Fruit fly (Drosophila melanogaster) whole organism, wandering third instar larva: ENCODE results near the gene ND-13A.
A peak's percentile ranks its signal among the peaks of the same experiment; 100 is the strongest.

Experiments used
- CG32264 ChIP-seq: fragments of 200-800 bp; sonication (Bioruptor generic); optimal IDR thresholded peaks from 2 replicates; lab custom pipeline; 2016; ENCODE audit warnings: missing biosample characterization, missing genetic modification characterization
- CrebA ChIP-seq: fragments of 200-800 bp; sonication (Bioruptor generic); optimal IDR thresholded peaks from 2 replicates; lab custom pipeline; 2016; ENCODE audit warnings: missing biosample characterization, mild to moderate bottlenecking, missing genetic modification characterization, borderline replicate concordance
- GATAd ChIP-seq: sonication (Bioruptor generic); optimal IDR thresholded peaks from 2 replicates; lab custom pipeline; 2016; ENCODE audit warnings: missing biosample characterization, missing genetic modification characterization
- Hnf4 ChIP-seq: fragments of 200-800 bp; sonication (Bioruptor generic); optimal IDR thresholded peaks from 2 replicates; lab custom pipeline; 2016; ENCODE audit warnings: missing biosample characterization, mild to moderate bottlenecking, missing genetic modification characterization
- Mio ChIP-seq: sonication (Bioruptor generic); optimal IDR thresholded peaks from 2 replicates; lab custom pipeline; 2016; ENCODE audit warnings: missing biosample characterization, missing genetic modification characterization
- OdsH ChIP-seq: fragments of 200-800 bp; sonication (Bioruptor generic); optimal IDR thresholded peaks from 2 replicates; lab custom pipeline; 2016; ENCODE audit warnings: missing biosample characterization, mild to moderate bottlenecking, missing genetic modification characterization
- br ChIP-seq: fragments of 200-800 bp; sonication (Bioruptor generic); optimal IDR thresholded peaks from 2 replicates; lab custom pipeline; 2016; ENCODE audit warnings: missing biosample characterization, missing genetic modification characterization
- dl ChIP-seq, 2 experiments: fragments of 175-275, 200-275 bp in 1 of 2; fragments of 200-275 bp in 1 of 2; sonication (Bioruptor generic); optimal IDR thresholded peaks; lab custom pipeline; 2018; ENCODE audit warnings: mild to moderate bottlenecking in 2 of 2, missing biosample characterization in 2 of 2, missing genetic modification characterization in 2 of 2, moderate library complexity in 2 of 2; ENCODE audit not compliant: partially characterized antibody in 2 of 2, insufficient read depth in 1 of 2
- lola ChIP-seq: fragments of >200 bp; optimal IDR thresholded peaks from 2 replicates; lab custom pipeline; 2017; ENCODE audit warnings: missing biosample characterization, missing genetic modification characterization
- psq ChIP-seq: fragments of 200-800 bp; sonication (Bioruptor generic); optimal IDR thresholded peaks from 3 replicates; lab custom pipeline; 2017; ENCODE audit warnings: missing biosample characterization, mild to moderate bottlenecking, missing genetic modification characterization, moderate library complexity
- sv ChIP-seq: fragments of 200-800 bp; sonication (Bioruptor generic); optimal IDR thresholded peaks from 3 replicates; lab custom pipeline; 2016; ENCODE audit warnings: missing biosample characterization, missing genetic modification characterization
- usp ChIP-seq: fragments of >200 bp; optimal IDR thresholded peaks from 2 replicates; lab custom pipeline; 2017; ENCODE audit warnings: missing biosample characterization, missing genetic modification characterization

dm6 chr2L:5063936-5064335 lies 36.2 kb downstream of the ND-13A start:
- TF ChIP-seq usp (GFP tag; lab: Kevin White, UChicago) (no peak), GATAd (no peak), sv (no peak), CrebA (GFP tag; lab: Kevin White, UChicago) (no peak), Hnf4 (no peak), lola (GFP tag; lab: Kevin White, UChicago) (no peak), psq (peak; percentile 68), dl (GFP tag; optimal IDR thresholded peaks at IDR 0.05; lab: Kevin White, UChicago; ENCODE audit: insufficient read depth in 1 of 2, partially characterized antibody in 2 of 2) (no peak), Mio (GFP tag; lab: Kevin White, UChicago) (no peak), OdsH (GFP tag; lab: Kevin White, UChicago) (no peak), br (GFP tag; lab: Kevin White, UChicago) (no peak), CG32264 (GFP tag; lab: Kevin White, UChicago) (no peak)
